Worm (Caenorhabditis elegans): ENCODE results near the gene F16B4.5.

DNA sequence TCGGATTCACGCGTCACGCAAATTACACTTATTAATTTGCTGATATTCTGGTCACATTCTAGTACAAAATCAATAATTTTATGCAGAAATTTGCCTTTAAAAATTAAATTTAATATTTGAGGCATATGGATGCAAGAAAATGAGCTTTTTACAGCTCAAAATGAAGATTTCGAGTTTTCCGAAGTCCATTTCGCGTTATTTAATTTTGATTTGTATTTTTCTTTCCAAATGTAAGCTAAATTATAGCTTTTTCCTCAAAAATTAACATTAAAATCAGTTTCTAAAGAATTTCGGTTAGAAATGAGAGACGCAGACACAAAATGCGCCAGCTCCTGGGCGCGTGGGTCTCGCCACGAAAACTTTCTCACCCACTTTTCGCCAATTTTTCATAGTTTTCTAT lies 1.3 kb upstream of the F16B4.5 start, which contains the start of gene F16B4.6:
- no peak for TF ChIP-seq aptf-3 (GFP tag; IDR thresholded peaks at IDR 0.05)
- no peak for TF ChIP-seq sdz-38 (tag; optimal IDR thresholded peaks at IDR 0.05)
- TF ChIP-seq ama-1 (optimal IDR thresholded peaks at IDR 0.05), result no peak
- no peak for TF ChIP-seq ama-1 (GFP tag; optimal IDR thresholded peaks at IDR 0.05)
- no peak for TF ChIP-seq tbp1 (GFP tag; optimal IDR thresholded peaks at IDR 0.05)
- no peak for TF ChIP-seq Y67H2A.10 (GFP tag; conservative IDR thresholded peaks at IDR 0.05)
- TF ChIP-seq Y79H2A.3 (GFP tag; conservative IDR thresholded peaks at IDR 0.05), result no peak
- TF ChIP-seq hmg-20 (GFP tag; IDR thresholded peaks at IDR 0.05), result no peak
- TF ChIP-seq F55B11.4 (tag; optimal IDR thresholded peaks at IDR 0.05; ENCODE audit: borderline replicate concordance, insufficient read depth), result no peak
- TF ChIP-seq repo-1 (tag; optimal IDR thresholded peaks at IDR 0.05), result no peak
- no peak for TF ChIP-seq F57C9.4 (tag; optimal IDR thresholded peaks at IDR 0.05)
- TF ChIP-seq mes-4 (tag; optimal IDR thresholded peaks at IDR 0.05), result no peak
- no peak for TF ChIP-seq snpc-4 (GFP tag; optimal IDR thresholded peaks at IDR 0.05)
- TF ChIP-seq snpc-4 (tag; optimal IDR thresholded peaks at IDR 0.05), result no peak
- TF ChIP-seq egl-18 (GFP tag; IDR thresholded peaks at IDR 0.05), result no peak

Data from whole organism, young adult.